Worm (Caenorhabditis elegans) whole organism, midembryonic: ENCODE data around the gene mdt-10.

Experiments
- T22C8.4 ChIP-seq: fragments of 200-800 bp; sonication (Bioruptor generic); IDR thresholded peaks from 2 replicates; pipeline ENCODE4 v1.3.6; 2022; ENCODE audit warnings: missing genetic modification characterization, missing compliant biosample characterization
- cog-1 ChIP-seq: sonication (generic microtip); optimal IDR thresholded peaks from 2 replicates; lab custom pipeline; 2016; ENCODE audit warnings: missing genetic modification characterization, missing compliant biosample characterization
- flt-1 ChIP-seq: fragments of 200-800 bp; sonication (Bioruptor generic); IDR thresholded peaks from 2 replicates; pipeline ENCODE4 v1.3.6; 2022; ENCODE audit warnings: missing genetic modification characterization, missing compliant biosample characterization
- klf-2 ChIP-seq: fragments of 200-800 bp; sonication (Bioruptor generic); conservative IDR thresholded peaks from 2 replicates; pipeline ENCODE4 v1.3.6; 2022; ENCODE audit warnings: missing genetic modification reagents, missing genetic modification characterization, missing compliant biosample characterization
- med-1 ChIP-seq: sonication (generic microtip); optimal IDR thresholded peaks from 2 replicates; lab custom pipeline; 2017; ENCODE audit warnings: missing genetic modification characterization, mild to moderate bottlenecking, missing compliant biosample characterization, antibody characterized with exemption, missing genetic modification reagents; ENCODE audit not compliant: insufficient read depth
- ref-1 ChIP-seq: fragments of 200-800 bp; sonication (Bioruptor generic); conservative IDR thresholded peaks from 2 replicates; pipeline ENCODE4 v1.3.6; 2022; ENCODE audit warnings: missing genetic modification reagents, missing genetic modification characterization, missing compliant biosample characterization
- tab-1 ChIP-seq: fragments of 200-800 bp; sonication (Bioruptor generic); IDR thresholded peaks from 2 replicates; pipeline ENCODE4 v1.3.6; 2022; ENCODE audit warnings: missing genetic modification characterization, missing compliant biosample characterization
- ztf-23 ChIP-seq: fragments of 200-800 bp; sonication (Bioruptor generic); IDR thresholded peaks from 2 replicates; pipeline ENCODE4 v1.3.6; 2022; ENCODE audit warnings: missing genetic modification reagents, missing genetic modification characterization, missing compliant biosample characterization
- ztf-29 ChIP-seq: fragments of 200-800 bp; sonication (Bioruptor generic); IDR thresholded peaks from 2 replicates; pipeline ENCODE4 v1.3.6; 2022; ENCODE audit warnings: missing genetic modification reagents, missing genetic modification characterization, missing compliant biosample characterization

Gene mdt-10

DNA sequence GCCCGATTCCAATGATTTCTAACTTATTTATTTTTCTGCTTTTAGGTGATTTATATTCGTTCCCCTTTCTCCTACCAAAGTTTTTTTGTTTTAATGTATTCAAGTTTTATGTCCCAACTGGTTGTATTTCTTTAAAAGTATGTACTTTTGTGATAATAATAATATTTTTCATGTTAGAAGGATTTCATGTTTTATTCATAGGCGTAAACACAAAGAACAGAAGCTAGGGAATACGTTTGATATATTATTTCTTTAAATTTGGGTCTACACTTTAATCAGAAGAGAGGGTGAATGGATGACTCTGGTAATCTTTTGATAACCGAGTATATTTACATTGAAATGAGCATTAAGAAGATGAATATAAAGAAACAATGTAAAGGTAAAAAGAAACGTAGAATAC is 11.2 kb upstream of the mdt-10 start:
- no peak for TF ChIP-seq ref-1 (GFP tag; lab: Robert Waterston, UW)
- no peak for TF ChIP-seq klf-2
- TF ChIP-seq med-1, result no peak
- no peak for TF ChIP-seq ztf-29 (GFP tag; lab: Robert Waterston, UW)
- TF ChIP-seq T22C8.4 (GFP tag; lab: Robert Waterston, UW), result no peak
- TF ChIP-seq ztf-23 (GFP tag; lab: Robert Waterston, UW), result no peak
- TF ChIP-seq cog-1 (tag; lab: Kevin White, UChicago), result no peak
- TF ChIP-seq flt-1 (GFP tag; lab: Robert Waterston, UW), result no peak
- no peak for TF ChIP-seq tab-1

ce11 chrII:7864892-7865291 is 10.1 kb upstream of the mdt-10 start:
- no peak for TF ChIP-seq ztf-29 (GFP tag; lab: Robert Waterston, UW)
- no peak for TF ChIP-seq tab-1

DNA sequence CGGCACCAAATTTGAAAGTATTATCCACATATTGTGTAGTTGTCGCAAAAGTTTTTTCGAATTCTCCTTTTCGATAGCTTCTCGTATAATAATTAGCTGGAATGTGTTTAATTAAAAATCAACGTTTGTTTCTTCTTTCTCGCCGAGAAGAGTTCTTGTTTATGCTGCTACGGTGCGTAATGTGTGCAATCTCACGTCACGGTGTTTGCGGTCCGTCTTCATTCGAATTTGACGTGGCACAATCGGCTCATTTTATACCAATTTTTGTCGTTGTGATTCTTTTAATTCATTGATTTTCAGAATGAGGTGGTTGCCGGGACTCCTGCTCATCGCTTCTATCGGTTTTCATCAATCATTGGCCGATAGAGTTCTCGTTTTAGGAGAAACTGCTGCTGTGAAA is 9.4 kb upstream of the mdt-10 start, which contains the start of gene ostb-1:
ostb-1 (plus strand) TSS at position 301 of the 400 bp plus-strand sequence.
- no peak for TF ChIP-seq flt-1 (GFP tag; lab: Robert Waterston, UW)
- TF ChIP-seq cog-1 (tag; lab: Kevin White, UChicago), result no peak
- TF ChIP-seq tab-1, result no peak
- TF ChIP-seq klf-2, result no peak
- TF ChIP-seq T22C8.4 (GFP tag; lab: Robert Waterston, UW), result no peak
- no peak for TF ChIP-seq ref-1 (GFP tag; lab: Robert Waterston, UW)
- no peak for TF ChIP-seq ztf-29 (GFP tag; lab: Robert Waterston, UW)
- TF ChIP-seq ztf-23 (GFP tag; lab: Robert Waterston, UW), result no peak
- no peak for TF ChIP-seq med-1

DNA sequence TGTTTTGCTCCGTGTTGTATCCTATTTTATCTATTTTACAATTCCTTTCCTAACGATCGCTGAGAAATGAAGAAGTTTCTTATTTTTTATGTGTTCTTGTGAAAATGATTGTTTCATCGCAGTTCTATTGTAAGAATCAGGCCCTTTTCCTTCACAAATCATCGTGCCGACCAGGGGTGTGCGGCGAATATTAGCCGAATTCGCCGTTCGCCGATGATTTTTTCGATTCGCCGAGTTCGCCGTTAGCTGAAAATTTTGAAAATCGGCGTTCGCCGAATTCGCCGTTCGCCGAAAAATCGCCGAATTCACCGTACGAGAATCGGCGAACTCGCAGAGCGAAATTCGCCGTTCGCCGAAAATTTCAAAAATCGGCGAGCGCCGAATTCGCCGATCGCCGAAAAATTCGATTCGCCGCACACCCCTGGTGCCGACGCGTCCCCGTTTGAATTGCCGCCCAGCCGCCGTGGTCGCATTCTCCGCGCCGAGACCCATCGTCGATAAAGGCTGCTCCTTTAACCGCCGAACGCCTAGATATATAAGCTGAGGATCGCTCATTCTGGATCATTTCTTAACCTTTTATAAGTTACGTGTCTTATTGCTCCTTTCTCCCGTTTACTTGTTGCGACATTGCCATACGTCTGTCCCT is 8.8 kb upstream of the mdt-10 start:
- TF ChIP-seq ztf-29 (GFP tag; lab: Robert Waterston, UW) (no peak), cog-1 (tag; lab: Kevin White, UChicago) (no peak), T22C8.4 (GFP tag; lab: Robert Waterston, UW) (no peak), med-1 (no peak), tab-1 (no peak), flt-1 (GFP tag; lab: Robert Waterston, UW) (no peak), klf-2 (no peak), ztf-23 (GFP tag; lab: Robert Waterston, UW) (no peak), ref-1 (GFP tag; lab: Robert Waterston, UW) (no peak)

DNA sequence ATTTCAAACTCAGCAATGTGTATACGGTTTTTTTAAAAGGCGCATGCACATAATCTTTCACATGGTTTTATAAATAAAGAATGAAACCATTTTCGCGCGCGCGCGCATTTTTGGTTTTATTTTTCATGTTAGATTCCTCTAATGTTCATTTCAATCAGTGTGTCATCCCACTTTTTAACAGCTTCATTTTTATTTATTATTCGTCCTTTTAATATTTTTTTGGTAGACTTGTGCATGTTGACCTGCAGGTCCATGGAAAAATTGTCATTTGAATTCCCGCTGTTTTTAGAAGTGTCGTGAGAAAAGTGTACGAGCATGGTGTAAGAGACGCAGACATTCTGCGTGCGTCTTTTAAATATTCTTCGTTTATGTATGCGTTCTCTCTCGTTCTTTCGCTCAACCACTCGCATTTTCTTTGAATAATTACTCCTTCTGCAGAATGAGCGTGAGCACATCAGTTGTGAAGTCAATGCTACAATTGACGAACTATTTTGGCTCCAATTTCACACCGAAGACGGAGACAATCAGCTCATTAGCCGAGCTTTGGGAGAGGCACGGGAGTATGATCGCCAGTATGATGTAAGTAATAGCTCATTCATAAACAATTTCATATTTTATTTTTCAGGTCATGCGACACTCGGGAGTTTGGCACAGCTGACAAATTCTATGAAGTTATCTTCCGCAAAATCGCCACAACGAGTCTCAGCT is 5.5 kb upstream of the mdt-10 start, which contains the start of gene lin-5:
lin-5 (plus strand) TSS at position 354 of the 708 bp plus-strand sequence.
- TF ChIP-seq ref-1 (GFP tag; lab: Robert Waterston, UW) (no peak), T22C8.4 (GFP tag; lab: Robert Waterston, UW) (no peak), ztf-29 (GFP tag; lab: Robert Waterston, UW) (no peak), med-1 (no peak), ztf-23 (GFP tag; lab: Robert Waterston, UW) (no peak), flt-1 (GFP tag; lab: Robert Waterston, UW) (no peak), cog-1 (tag; lab: Kevin White, UChicago) (peak; percentile 36), tab-1 (no peak), klf-2 (0 out of 2 replicates have a peak, but pooled peaks have one; percentile 47)

DNA sequence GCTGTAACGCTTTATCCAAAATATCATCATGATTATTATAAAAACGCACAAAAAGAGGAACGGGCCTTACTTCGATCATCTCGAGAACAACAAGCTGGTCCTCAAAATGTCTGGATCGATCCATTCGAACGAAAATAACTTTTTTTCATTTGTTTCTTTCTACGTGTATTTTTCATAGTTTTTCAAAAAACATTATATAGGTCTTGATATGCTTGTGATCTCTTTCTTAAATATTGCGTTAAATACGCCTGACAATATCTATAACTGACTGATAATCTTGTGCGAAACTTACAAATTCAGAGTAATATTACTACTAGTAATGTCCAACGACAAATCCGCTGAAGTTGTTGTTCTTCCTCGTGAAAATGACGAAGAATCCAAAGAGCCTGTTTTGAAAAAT is 3.3 kb upstream of the mdt-10 start, which contains the start of gene sds-22:
sds-22 (plus strand) TSS at position 301 of the 400 bp plus-strand sequence.
- TF ChIP-seq ztf-29 (GFP tag; lab: Robert Waterston, UW) (no peak), cog-1 (tag; lab: Kevin White, UChicago) (no peak), med-1 (no peak), ztf-23 (GFP tag; lab: Robert Waterston, UW) (no peak), T22C8.4 (GFP tag; lab: Robert Waterston, UW) (no peak), tab-1 (no peak), klf-2 (no peak), flt-1 (GFP tag; lab: Robert Waterston, UW) (no peak), ref-1 (GFP tag; lab: Robert Waterston, UW) (no peak)

ce11 chrII:7857485-7858010 is 2.7 kb upstream of the mdt-10 start, which contains the start of the genes cec-3 and T09A5.15:
Gene cec-3 (minus strand): TSS chrII:7857600.
Gene T09A5.15 (plus strand): TSS chrII:7857960.
- no peak for TF ChIP-seq med-1
- no peak for TF ChIP-seq tab-1
- TF ChIP-seq ztf-29 (GFP tag; lab: Robert Waterston, UW), result no peak; the same call in 1 of the 2 replicates
- no peak for TF ChIP-seq T22C8.4 (GFP tag; lab: Robert Waterston, UW)
- TF ChIP-seq cog-1 (tag; lab: Kevin White, UChicago), result peak; percentile 22
- no peak for TF ChIP-seq ref-1 (GFP tag; lab: Robert Waterston, UW)
- no peak for TF ChIP-seq klf-2
- TF ChIP-seq ztf-23 (GFP tag; lab: Robert Waterston, UW), result 0 out of 2 replicates have a peak, but pooled peaks have one; percentile 35
- peak; percentile 48; the same call in 1 of the 2 replicates for TF ChIP-seq flt-1 (GFP tag; lab: Robert Waterston, UW)

DNA sequence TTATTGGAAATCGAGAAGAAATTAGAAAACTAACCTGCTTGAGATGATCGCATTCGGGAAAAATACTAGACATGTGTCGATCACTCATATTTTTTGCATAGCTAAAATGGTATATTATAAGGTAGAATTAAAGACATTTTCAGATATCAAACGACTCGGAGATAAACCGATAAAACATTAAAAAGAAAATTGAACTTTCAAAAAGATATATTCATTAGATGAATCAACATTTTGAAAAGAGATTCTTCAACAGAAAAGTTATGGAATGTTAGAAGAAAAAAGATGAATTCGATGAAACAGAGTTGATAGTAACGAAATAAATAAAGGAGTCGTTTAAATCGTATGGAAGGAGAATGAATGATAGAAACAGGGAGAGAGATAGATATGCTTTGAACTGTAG is 777 bp upstream of the mdt-10 start, which contains the start of gene mdmh-35:
mdmh-35 (minus strand) TSS at position 101 of the 400 bp plus-strand sequence.
- no peak for TF ChIP-seq tab-1
- no peak for TF ChIP-seq ztf-23 (GFP tag; lab: Robert Waterston, UW)
- TF ChIP-seq ztf-29 (GFP tag; lab: Robert Waterston, UW), result no peak

DNA sequence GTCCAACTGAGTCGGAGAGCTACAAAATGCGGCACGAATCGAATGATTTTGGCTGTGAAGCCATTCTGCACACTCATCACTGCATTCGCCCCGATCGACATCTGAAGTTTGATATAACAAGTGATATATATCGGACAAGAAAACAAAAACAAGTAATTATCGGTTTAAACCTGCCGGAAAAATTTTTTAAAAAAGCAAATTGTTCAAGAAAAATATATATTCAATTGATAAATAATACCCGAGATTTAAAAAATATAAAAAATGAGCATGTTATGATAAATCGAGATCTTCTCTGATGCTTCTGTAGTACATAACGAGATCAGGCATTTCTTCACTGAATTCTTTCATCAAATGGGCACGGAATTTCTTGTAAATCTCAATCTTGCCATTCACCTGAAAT is 1.2 kb downstream of the mdt-10 start, which contains the start of gene T09A5.5:
T09A5.5 (minus strand) TSS at position 101 of the 400 bp plus-strand sequence.
- TF ChIP-seq med-1 (no peak), cog-1 (tag; lab: Kevin White, UChicago) (no peak), ref-1 (GFP tag; lab: Robert Waterston, UW) (no peak), flt-1 (GFP tag; lab: Robert Waterston, UW) (no peak), ztf-23 (GFP tag; lab: Robert Waterston, UW) (no peak), klf-2 (no peak), ztf-29 (GFP tag; lab: Robert Waterston, UW) (no peak), T22C8.4 (GFP tag; lab: Robert Waterston, UW) (no peak), tab-1 (no peak)
